ENCODE assay signal across 1 fruit fly cellular context in the genomic region with DNA sequence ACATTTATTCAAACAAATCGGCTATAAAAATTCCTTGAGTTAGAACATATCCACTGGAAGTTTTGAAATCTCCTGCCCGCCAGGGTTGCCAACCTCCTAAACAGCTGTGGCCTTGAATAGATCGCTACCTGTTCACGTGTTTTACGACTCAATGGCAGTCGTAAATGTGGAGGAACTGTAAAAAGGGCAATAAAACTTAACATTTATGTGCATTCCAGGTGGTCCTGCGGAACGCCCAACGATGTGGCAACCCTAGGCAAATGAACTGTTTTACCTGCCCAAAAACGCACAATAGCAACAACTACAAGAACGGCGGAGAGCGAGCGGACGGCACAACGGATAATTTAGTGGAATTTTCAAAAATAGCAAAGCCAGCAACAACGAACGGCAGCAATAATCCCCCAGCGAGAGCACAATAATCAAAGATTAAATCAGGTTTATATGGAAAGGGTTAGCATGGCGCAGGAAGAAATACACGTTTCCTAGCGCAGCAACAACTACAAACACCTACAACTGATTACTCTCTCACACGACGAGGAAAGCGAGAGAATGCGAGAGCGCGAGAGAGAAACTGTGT.
A peak's percentile ranks its signal among the peaks of the same experiment; 100 is the strongest.
TF ChIP-seq lines count a peak whose summit lies in the region.

No protein-coding gene starts in this region.

TF ChIP-seq in whole organism, embryonic, 481 proteins besides CTCF, POLR2A, EP300 and RAD21 (continued from another document):
- peak; percentile 38 for TF ChIP-seq bcd (GFP tag; optimal IDR thresholded peaks at IDR 0.05; lab: Kevin White, UChicago)
- no peak for TF ChIP-seq jigr1 (GFP tag; IDR thresholded peaks at IDR 0.05; lab: Robert Waterston, UW)
- TF ChIP-seq CG9876 (GFP tag; optimal IDR thresholded peaks at IDR 0.05; lab: Kevin White, UChicago), result no peak
- TF ChIP-seq pum (GFP tag; optimal IDR thresholded peaks at IDR 0.05; lab: Kevin White, UChicago), result no peak
- TF ChIP-seq CG14667 (GFP tag; IDR thresholded peaks at IDR 0.05; lab: Robert Waterston, UW), result no peak
- no peak for TF ChIP-seq chm (GFP tag; IDR thresholded peaks at IDR 0.05; lab: Robert Waterston, UW)
- TF ChIP-seq phol (tag; optimal IDR thresholded peaks at IDR 0.05; lab: Kevin White, UChicago), result peak; percentile 71
- no peak for TF ChIP-seq fd3F (GFP tag; optimal IDR thresholded peaks at IDR 0.05; lab: Kevin White, UChicago)
- TF ChIP-seq CG11085 (GFP tag; IDR thresholded peaks at IDR 0.05; lab: Robert Waterston, UW), result no peak
- TF ChIP-seq gce (GFP tag; IDR thresholded peaks at IDR 0.05; lab: Robert Waterston, UW), result no peak
- TF ChIP-seq CG6854 (GFP tag; optimal IDR thresholded peaks at IDR 0.05; lab: Kevin White, UChicago), result no peak
- no peak for TF ChIP-seq Tbp (GFP tag; optimal IDR thresholded peaks at IDR 0.05; lab: Kevin White, UChicago)
- TF ChIP-seq ap (GFP tag; IDR thresholded peaks at IDR 0.05; lab: Robert Waterston, UW), result 0 out of 2 replicates have a peak, but pooled peaks have one; percentile 20
- TF ChIP-seq CG12769 (tag; optimal IDR thresholded peaks at IDR 0.05; lab: Kevin White, UChicago), result peak; percentile 53
- TF ChIP-seq Six4 (GFP tag; optimal IDR thresholded peaks at IDR 0.05; lab: Kevin White, UChicago), result no peak
- TF ChIP-seq Dbx (GFP tag; IDR thresholded peaks at IDR 0.05; lab: Robert Waterston, UW), result no peak
- peak; percentile 54 for TF ChIP-seq Sox102F (GFP tag; optimal IDR thresholded peaks at IDR 0.05; lab: Kevin White, UChicago)
- TF ChIP-seq CG6254 (GFP tag; optimal IDR thresholded peaks at IDR 0.05; lab: Kevin White, UChicago), result no peak
- TF ChIP-seq CG4854 (GFP tag; optimal IDR thresholded peaks at IDR 0.05; lab: Kevin White, UChicago), result no peak
- TF ChIP-seq HLH3B (GFP tag; IDR thresholded peaks at IDR 0.05; lab: Robert Waterston, UW), result no peak
- TF ChIP-seq Bteb2 (GFP tag; optimal IDR thresholded peaks at IDR 0.05; lab: Kevin White, UChicago), result no peak
- peak; percentile 28; the same call in 1 of the 2 replicates for TF ChIP-seq CG3847 (GFP tag; IDR thresholded peaks at IDR 0.05; lab: Robert Waterston, UW)
- peak; percentile 46; the same call in 1 of the 2 replicates for TF ChIP-seq CG14014 (GFP tag; IDR thresholded peaks at IDR 0.05; lab: Robert Waterston, UW)
- TF ChIP-seq Doc2 (GFP tag; IDR thresholded peaks at IDR 0.05; lab: Robert Waterston, UW), result no peak
- no peak for TF ChIP-seq nau (GFP tag; optimal IDR thresholded peaks at IDR 0.05; lab: Kevin White, UChicago)
- TF ChIP-seq CG4360 (GFP tag; IDR thresholded peaks at IDR 0.05; lab: Robert Waterston, UW), result peak; percentile 66
- TF ChIP-seq CG9797 (GFP tag; optimal IDR thresholded peaks at IDR 0.05; lab: Kevin White, UChicago), result no peak
- no peak for TF ChIP-seq CG13123 (GFP tag; optimal IDR thresholded peaks at IDR 0.05; lab: Kevin White, UChicago)
- TF ChIP-seq Doc3 (GFP tag; IDR thresholded peaks at IDR 0.05; lab: Robert Waterston, UW; ENCODE audit: partially characterized antibody), result no peak
- TF ChIP-seq Rfx (GFP tag; IDR thresholded peaks at IDR 0.05; lab: Robert Waterston, UW), result peak; percentile 61
- TF ChIP-seq ttk (GFP tag; IDR thresholded peaks at IDR 0.05; lab: Robert Waterston, UW), result 0 out of 2 replicates have a peak, but pooled peaks have one; percentile 14
- peak; percentile 41; the same call in 1 of the 3 replicates for TF ChIP-seq CG34422 (GFP tag; IDR thresholded peaks at IDR 0.05; lab: Robert Waterston, UW)
- no peak for TF ChIP-seq Hr51 (GFP tag; optimal IDR thresholded peaks at IDR 0.05; lab: Kevin White, UChicago)
- TF ChIP-seq CG14441 (GFP tag; IDR thresholded peaks at IDR 0.05; lab: Robert Waterston, UW), result peak; percentile 48; the same call in 1 of the 2 replicates
- no peak for TF ChIP-seq caup (GFP tag; optimal IDR thresholded peaks at IDR 0.05; lab: Kevin White, UChicago; ENCODE audit: severe bottlenecking)
- no peak for TF ChIP-seq dan (GFP tag; IDR thresholded peaks at IDR 0.05; lab: Robert Waterston, UW)
- no peak for TF ChIP-seq HLH54F (GFP tag; optimal IDR thresholded peaks at IDR 0.05; lab: Kevin White, UChicago)
- TF ChIP-seq crc (GFP tag; optimal IDR thresholded peaks at IDR 0.05; lab: Kevin White, UChicago), result no peak
- TF ChIP-seq Dp (GFP tag; optimal IDR thresholded peaks at IDR 0.05; lab: Kevin White, UChicago), result no peak
- no peak for TF ChIP-seq D19B (GFP tag; optimal IDR thresholded peaks at IDR 0.05; lab: Kevin White, UChicago)
- no peak for TF ChIP-seq CG43689 (GFP tag; IDR thresholded peaks at IDR 0.05; lab: Robert Waterston, UW)
- peak in 1 of 2 experiments; percentile 3 for TF ChIP-seq Pdp1 (GFP tag; optimal IDR thresholded peaks at IDR 0.05; lab: Kevin White, UChicago)
- TF ChIP-seq Max (GFP tag; optimal IDR thresholded peaks at IDR 0.05; lab: Kevin White, UChicago), result no peak
- no peak for TF ChIP-seq Deaf1 (tag; optimal IDR thresholded peaks at IDR 0.05; lab: Kevin White, UChicago)
- peak; percentile 11 for TF ChIP-seq jing (GFP tag; optimal IDR thresholded peaks at IDR 0.05; lab: Kevin White, UChicago)
- no peak for TF ChIP-seq ro (GFP tag; IDR thresholded peaks at IDR 0.05; lab: Robert Waterston, UW)
- no peak for TF ChIP-seq wek (GFP tag; optimal IDR thresholded peaks at IDR 0.05; lab: Kevin White, UChicago)
- TF ChIP-seq croc (GFP tag; conservative IDR thresholded peaks at IDR 0.05; lab: Robert Waterston, UW), result no peak
- no peak for TF ChIP-seq CG10431 (GFP tag; optimal IDR thresholded peaks at IDR 0.05; lab: Kevin White, UChicago)
- TF ChIP-seq tin (GFP tag; optimal IDR thresholded peaks at IDR 0.05; lab: Kevin White, UChicago), result no peak
- TF ChIP-seq tgo (GFP tag; IDR thresholded peaks at IDR 0.05; lab: Robert Waterston, UW), result peak; percentile 21; the same call in 1 of the 3 replicates
- TF ChIP-seq cas (GFP tag; IDR thresholded peaks at IDR 0.05; lab: Robert Waterston, UW), result no peak
- no peak for TF ChIP-seq CG13624 (GFP tag; optimal IDR thresholded peaks at IDR 0.05; lab: Kevin White, UChicago)
- TF ChIP-seq CG14710 (tag; optimal IDR thresholded peaks at IDR 0.05; lab: Kevin White, UChicago), result no peak
- peak; percentile 54 for TF ChIP-seq ftz-f1 (GFP tag; optimal IDR thresholded peaks at IDR 0.05; lab: Kevin White, UChicago)
- TF ChIP-seq tx (GFP tag; optimal IDR thresholded peaks at IDR 0.05; lab: Kevin White, UChicago), result no peak
- no peak for TF ChIP-seq CG7745 (tag; optimal IDR thresholded peaks at IDR 0.05; lab: Kevin White, UChicago)
- no peak for TF ChIP-seq MESR4 (GFP tag; optimal IDR thresholded peaks at IDR 0.05; lab: Kevin White, UChicago)
- TF ChIP-seq CG13894 (tag; optimal IDR thresholded peaks at IDR 0.05; lab: Kevin White, UChicago), result no peak
- TF ChIP-seq fd102C (GFP tag; optimal IDR thresholded peaks at IDR 0.05; lab: Kevin White, UChicago), result peak; percentile 71
- no peak for TF ChIP-seq bab2 (GFP tag; optimal IDR thresholded peaks at IDR 0.05; lab: Kevin White, UChicago)
- no peak for TF ChIP-seq CG11093 (GFP tag; IDR thresholded peaks at IDR 0.05; lab: Robert Waterston, UW)
- peak; percentile 66; the same call in 1 of the 2 replicates for TF ChIP-seq ara (GFP tag; IDR thresholded peaks at IDR 0.05; lab: Robert Waterston, UW)
- peak; percentile 73; the same call in 2 of the 3 replicates for TF ChIP-seq CG2199 (GFP tag; IDR thresholded peaks at IDR 0.05; lab: Robert Waterston, UW)
- TF ChIP-seq lab (GFP tag; optimal IDR thresholded peaks at IDR 0.05; lab: Kevin White, UChicago), result no peak
- TF ChIP-seq CHES-1-like (GFP tag; optimal IDR thresholded peaks at IDR 0.05; lab: Kevin White, UChicago), result no peak
- no peak for TF ChIP-seq disco-r (GFP tag; optimal IDR thresholded peaks at IDR 0.05; lab: Kevin White, UChicago)
- no peak for TF ChIP-seq nom (GFP tag; optimal IDR thresholded peaks at IDR 0.05; lab: Kevin White, UChicago)
- TF ChIP-seq CG3065 (GFP tag; optimal IDR thresholded peaks at IDR 0.05; lab: Kevin White, UChicago), result peak; percentile 20
- peak; percentile 7 for TF ChIP-seq CG17568 (GFP tag; optimal IDR thresholded peaks at IDR 0.05; lab: Kevin White, UChicago)
- no peak for TF ChIP-seq MBD-R2 (GFP tag; IDR thresholded peaks at IDR 0.05; lab: Robert Waterston, UW)
- TF ChIP-seq CG8359 (GFP tag; optimal IDR thresholded peaks at IDR 0.05; lab: Kevin White, UChicago; ENCODE audit: borderline replicate concordance), result no peak
- TF ChIP-seq CG15696 (tag; optimal IDR thresholded peaks at IDR 0.05; lab: Kevin White, UChicago), result no peak
- no peak for TF ChIP-seq h (optimal IDR thresholded peaks at IDR 0.05; lab: Kevin White, UChicago)
- peak; percentile 65 for TF ChIP-seq CG17359 (tag; optimal IDR thresholded peaks at IDR 0.05; lab: Kevin White, UChicago)
- no peak for TF ChIP-seq CG13296 (GFP tag; optimal IDR thresholded peaks at IDR 0.05; lab: Kevin White, UChicago)
- TF ChIP-seq Hmx (GFP tag; optimal IDR thresholded peaks at IDR 0.05; lab: Kevin White, UChicago), result no peak
- TF ChIP-seq kni (GFP tag; optimal IDR thresholded peaks at IDR 0.05; lab: Kevin White, UChicago), result peak; percentile 87
- peak; percentile 79 for TF ChIP-seq CG1603 (tag; optimal IDR thresholded peaks at IDR 0.05; lab: Kevin White, UChicago)
- TF ChIP-seq salm (tag; optimal IDR thresholded peaks at IDR 0.05; lab: Kevin White, UChicago), result no peak
- peak; percentile 28 for TF ChIP-seq CG18764 (GFP tag; optimal IDR thresholded peaks at IDR 0.05; lab: Kevin White, UChicago)
- TF ChIP-seq CG9609 (GFP tag; optimal IDR thresholded peaks at IDR 0.05; lab: Kevin White, UChicago), result peak; percentile 36
- peak; percentile 25; the same call in 1 of the 2 replicates for TF ChIP-seq ssp (GFP tag; IDR thresholded peaks at IDR 0.05; lab: Robert Waterston, UW)
- TF ChIP-seq cato (GFP tag; optimal IDR thresholded peaks at IDR 0.05; lab: Kevin White, UChicago; ENCODE audit: borderline replicate concordance), result no peak
- no peak for TF ChIP-seq tap (tag; optimal IDR thresholded peaks at IDR 0.05; lab: Kevin White, UChicago)
- TF ChIP-seq Atf3 (GFP tag; optimal IDR thresholded peaks at IDR 0.05; lab: Kevin White, UChicago), result no peak
- no peak for TF ChIP-seq CG33557 (GFP tag; optimal IDR thresholded peaks at IDR 0.05; lab: Kevin White, UChicago)
- TF ChIP-seq CG11504 (tag; optimal IDR thresholded peaks at IDR 0.05; lab: Kevin White, UChicago), result no peak
- peak; percentile 63; the same call in 2 of the 3 replicates for TF ChIP-seq so (GFP tag; IDR thresholded peaks at IDR 0.05; lab: Robert Waterston, UW)
- no peak for TF ChIP-seq da (GFP tag; optimal IDR thresholded peaks at IDR 0.05; lab: Kevin White, UChicago)
- no peak for TF ChIP-seq CG3995 (GFP tag; optimal IDR thresholded peaks at IDR 0.05; lab: Kevin White, UChicago)
- no peak for TF ChIP-seq az2 (GFP tag; optimal IDR thresholded peaks at IDR 0.05; lab: Kevin White, UChicago)
- no peak for TF ChIP-seq ato (GFP tag; IDR thresholded peaks at IDR 0.05; lab: Robert Waterston, UW; ENCODE audit: partially characterized antibody)
